Worm (Caenorhabditis elegans) whole organism, L4 larva: ENCODE data around the gene F13B6.1.

Experiments used
- D1046.2 ChIP-seq: fragments of 200-800 bp; sonication (Bioruptor generic); IDR thresholded peaks from 2 replicates; pipeline ENCODE4 v1.3.6; 2022; ENCODE audit warnings: missing genetic modification characterization, missing compliant biosample characterization
- F44E2.7 ChIP-seq: fragments of 200-800 bp; sonication (Bioruptor generic); IDR thresholded peaks from 2 replicates; pipeline ENCODE4 v2.1.2; 2022; ENCODE audit warnings: missing genetic modification characterization, missing compliant biosample characterization
- F49E8.2 ChIP-seq: sonication (generic microtip); optimal IDR thresholded peaks from 2 replicates; lab custom pipeline; 2016; ENCODE audit warnings: missing compliant biosample characterization, mild to moderate bottlenecking, missing genetic modification characterization, borderline replicate concordance
- T20F7.1 ChIP-seq: fragments of 200-800 bp; sonication (Bioruptor generic); optimal IDR thresholded peaks from 2 replicates; lab custom pipeline; 2018; ENCODE audit warnings: mild to moderate bottlenecking, missing genetic modification characterization, missing compliant biosample characterization
- Y48G9A.11 ChIP-seq: fragments of 200-800 bp; sonication (Bioruptor generic); IDR thresholded peaks from 2 replicates; pipeline ENCODE4 v1.3.6; 2022; ENCODE audit warnings: missing genetic modification reagents, missing genetic modification characterization, missing compliant biosample characterization
- Y75B8A.6 ChIP-seq: fragments of 200-800 bp; sonication (Bioruptor generic); IDR thresholded peaks from 2 replicates; pipeline ENCODE4 v1.3.6; 2022; ENCODE audit warnings: missing genetic modification reagents, missing genetic modification characterization, missing compliant biosample characterization
- aha-1 ChIP-seq: fragments of 150-350 bp; peaks from one replicate; lab custom pipeline; 2014; ENCODE audit warnings: missing biosample characterization, missing genetic modification characterization
- aly-2 ChIP-seq: sonication (generic microtip); optimal IDR thresholded peaks from 2 replicates; lab custom pipeline; 2018; ENCODE audit warnings: missing biosample characterization, missing genetic modification characterization
- arid-1 ChIP-seq: fragments of 200-800 bp; sonication (Bioruptor generic); conservative IDR thresholded peaks from 2 replicates; pipeline ENCODE4 v1.3.6; 2022; ENCODE audit warnings: missing genetic modification reagents, missing genetic modification characterization, missing compliant biosample characterization
- attf-4 ChIP-seq: sonication (generic microtip); optimal IDR thresholded peaks from 3 replicates; lab custom pipeline; 2017; ENCODE audit warnings: missing biosample characterization, missing genetic modification characterization
- ctbp-1 ChIP-seq: fragments of 200-800 bp; sonication (Bioruptor generic); IDR thresholded peaks from 2 replicates; pipeline ENCODE4 v1.3.6; 2022; ENCODE audit warnings: missing genetic modification reagents, missing genetic modification characterization, missing compliant biosample characterization
- daf-12 ChIP-seq: fragments of 150-350 bp; optimal IDR thresholded peaks from 2 replicates; lab custom pipeline; 2014; ENCODE audit warnings: missing biosample characterization, missing genetic modification reagents, missing genetic modification characterization
- daf-16 ChIP-seq, 3 experiments: sonication (generic microtip); optimal IDR thresholded peaks; 2 replicates each; lab custom pipeline; 2016 to 2017; ENCODE audit warnings: missing genetic modification characterization in 3 of 3, missing genetic modification reagents in 3 of 3, mild to moderate bottlenecking in 2 of 3, missing compliant biosample characterization in 2 of 3, missing biosample characterization in 1 of 3, moderate library complexity in 1 of 3
- dmd-6 ChIP-seq: fragments of 200-800 bp; sonication (Bioruptor generic); IDR thresholded peaks from 2 replicates; pipeline ENCODE4 v1.3.6; 2022; ENCODE audit warnings: missing genetic modification reagents, missing genetic modification characterization, missing compliant biosample characterization
- dpl-1 ChIP-seq: fragments of 150-350 bp; optimal IDR thresholded peaks from 2 replicates; lab custom pipeline; 2014; ENCODE audit warnings: missing biosample characterization, missing genetic modification reagents, missing genetic modification characterization
- duxl-1 ChIP-seq: sonication (generic microtip); optimal IDR thresholded peaks from 2 replicates; lab custom pipeline; 2016; ENCODE audit warnings: mild to moderate bottlenecking, missing genetic modification characterization, moderate library complexity, missing compliant biosample characterization; ENCODE audit not compliant: poor library complexity
- dve-1 ChIP-seq: sonication (generic microtip); optimal IDR thresholded peaks from 2 replicates; lab custom pipeline; 2017; ENCODE audit warnings: antibody characterized with exemption, mild to moderate bottlenecking, missing genetic modification characterization, missing compliant biosample characterization; ENCODE audit not compliant: insufficient read depth
- egl-27 ChIP-seq: sonication (generic microtip); optimal IDR thresholded peaks from 3 replicates; lab custom pipeline; 2017; ENCODE audit warnings: missing biosample characterization, missing genetic modification reagents, missing genetic modification characterization
- gei-8 ChIP-seq: fragments of 200-800 bp; sonication (Bioruptor generic); optimal IDR thresholded peaks from 2 replicates; lab custom pipeline; 2018; ENCODE audit warnings: mild to moderate bottlenecking, missing genetic modification characterization, missing compliant biosample characterization
- hlh-30 ChIP-seq: sonication (generic microtip); optimal IDR thresholded peaks from 2 replicates; lab custom pipeline; 2017; ENCODE audit warnings: antibody characterized with exemption, mild to moderate bottlenecking, missing genetic modification characterization, missing compliant biosample characterization; ENCODE audit not compliant: insufficient read depth
- jun-1 ChIP-seq: fragments of 150-350 bp; optimal IDR thresholded peaks from 2 replicates; lab custom pipeline; 2014; ENCODE audit warnings: missing biosample characterization, missing genetic modification reagents, missing genetic modification characterization
- lim-7 ChIP-seq: fragments of 200-800 bp; sonication (Bioruptor generic); IDR thresholded peaks from 2 replicates; pipeline ENCODE4 v1.3.6; 2022; ENCODE audit warnings: missing genetic modification characterization, missing compliant biosample characterization
- lin-15B ChIP-seq: fragments of 150-350 bp; sonication (generic microtip); optimal IDR thresholded peaks from 3 replicates; lab custom pipeline; 2014; ENCODE audit warnings: missing biosample characterization, missing genetic modification characterization
- lin-38 ChIP-seq: fragments of 200-800 bp; sonication (Bioruptor generic); IDR thresholded peaks from 2 replicates; pipeline ENCODE4 v1.3.6; 2022; ENCODE audit warnings: missing genetic modification reagents, missing genetic modification characterization, missing compliant biosample characterization
- lir-3 ChIP-seq: sonication (generic microtip); optimal IDR thresholded peaks from 2 replicates; lab custom pipeline; 2016; ENCODE audit warnings: mild to moderate bottlenecking, missing genetic modification characterization, missing compliant biosample characterization
- lsy-2 ChIP-seq, 2 experiments: fragments of 150-350 bp in 1 of 2; sonication (generic microtip) in 1 of 2; optimal IDR thresholded peaks; 2 replicates each; lab custom pipeline; 2014 to 2017; ENCODE audit warnings: missing biosample characterization in 2 of 2, missing genetic modification characterization in 2 of 2
- madf-5 ChIP-seq, 2 experiments: fragments of 200-800 bp; sonication (Bioruptor generic); IDR thresholded peaks; 2 replicates each; pipeline ENCODE4 v1.3.6; 2022; ENCODE audit warnings: missing compliant biosample characterization in 2 of 2, missing genetic modification characterization in 2 of 2
- mep-1 ChIP-seq: fragments of 150-350 bp; sonication (generic microtip); optimal IDR thresholded peaks from 3 replicates; lab custom pipeline; 2014; ENCODE audit warnings: missing biosample characterization, missing genetic modification characterization
- mes-2 ChIP-seq: sonication (generic microtip); optimal IDR thresholded peaks from 2 replicates; lab custom pipeline; 2016; ENCODE audit warnings: missing genotype, mild to moderate bottlenecking, missing genetic modification characterization, missing compliant biosample characterization; ENCODE audit not compliant: poor library complexity, severe bottlenecking
- nhr-10 ChIP-seq: fragments of 150-350 bp; optimal IDR thresholded peaks from 2 replicates; lab custom pipeline; 2014; ENCODE audit warnings: missing biosample characterization, missing genetic modification characterization
- nhr-237 ChIP-seq: sonication (generic microtip); optimal IDR thresholded peaks from 2 replicates; lab custom pipeline; 2017; ENCODE audit warnings: missing biosample characterization, missing genetic modification characterization
- nhr-25 ChIP-seq: sonication (generic microtip); optimal IDR thresholded peaks from 2 replicates; lab custom pipeline; 2017; ENCODE audit warnings: missing genetic modification characterization, mild to moderate bottlenecking, missing compliant biosample characterization, antibody characterized with exemption, moderate library complexity, borderline replicate concordance; ENCODE audit not compliant: insufficient read depth
- nhr-48 ChIP-seq: sonication (generic microtip); optimal IDR thresholded peaks from 2 replicates; lab custom pipeline; 2016; ENCODE audit warnings: mild to moderate bottlenecking, missing genetic modification characterization, missing compliant biosample characterization
- nhr-76 ChIP-seq: fragments of 150-350 bp; optimal IDR thresholded peaks from 2 replicates; lab custom pipeline; 2014; ENCODE audit warnings: missing biosample characterization, missing genetic modification characterization
- pha-4 ChIP-seq, 2 experiments: fragments of 150-350 bp in 1 of 2; fragments of 200-800 bp in 1 of 2; sonication (Bioruptor generic) in 1 of 2; IDR thresholded peaks in 1 of 2; optimal IDR thresholded peaks in 1 of 2; 2 replicates each; pipeline versions ENCODE4 v1.3.6 to Lab custom; 2014 to 2022; ENCODE audit warnings: missing genetic modification characterization in 2 of 2, missing genetic modification reagents in 2 of 2, missing biosample characterization in 1 of 2, missing compliant biosample characterization in 1 of 2
- php-3 ChIP-seq: fragments of 200-800 bp; sonication (Bioruptor generic); IDR thresholded peaks from 2 replicates; pipeline ENCODE4 v1.3.6; 2022; ENCODE audit warnings: missing genetic modification reagents, missing genetic modification characterization, missing compliant biosample characterization
- pqm-1 ChIP-seq: sonication (generic microtip); optimal IDR thresholded peaks from 2 replicates; lab custom pipeline; 2017; ENCODE audit warnings: missing biosample characterization, missing genetic modification characterization
- sdz-12 ChIP-seq: fragments of 200-800 bp; sonication (Bioruptor generic); optimal IDR thresholded peaks from 2 replicates; lab custom pipeline; 2018; ENCODE audit warnings: mild to moderate bottlenecking, missing genetic modification characterization, missing compliant biosample characterization
- snpc-1.2 ChIP-seq: fragments of 200-800 bp; sonication (Bioruptor generic); IDR thresholded peaks from 2 replicates; pipeline ENCODE4 v1.3.6; 2022; ENCODE audit warnings: missing genetic modification reagents, missing genetic modification characterization, missing compliant biosample characterization
- tag-97 ChIP-seq: fragments of 200-800 bp; sonication (Bioruptor generic); IDR thresholded peaks from 2 replicates; pipeline ENCODE4 v1.3.6; 2022; ENCODE audit warnings: missing genetic modification characterization, missing compliant biosample characterization
- unc-130 ChIP-seq: sonication (generic microtip); optimal IDR thresholded peaks from 2 replicates; lab custom pipeline; 2016; ENCODE audit warnings: missing genetic modification reagents, missing genetic modification characterization, missing compliant biosample characterization
- vab-7 ChIP-seq: fragments of 200-800 bp; sonication (Bioruptor generic); IDR thresholded peaks from 2 replicates; pipeline ENCODE4 v1.3.6; 2022; ENCODE audit warnings: missing genetic modification reagents, missing genetic modification characterization, missing compliant biosample characterization
- zfp-3 ChIP-seq: fragments of 200-800 bp; sonication (Bioruptor generic); conservative IDR thresholded peaks from 2 replicates; pipeline ENCODE4 v1.3.6; 2022; ENCODE audit warnings: missing genetic modification reagents, missing genetic modification characterization, missing compliant biosample characterization

F13B6.1 gene

DNA sequence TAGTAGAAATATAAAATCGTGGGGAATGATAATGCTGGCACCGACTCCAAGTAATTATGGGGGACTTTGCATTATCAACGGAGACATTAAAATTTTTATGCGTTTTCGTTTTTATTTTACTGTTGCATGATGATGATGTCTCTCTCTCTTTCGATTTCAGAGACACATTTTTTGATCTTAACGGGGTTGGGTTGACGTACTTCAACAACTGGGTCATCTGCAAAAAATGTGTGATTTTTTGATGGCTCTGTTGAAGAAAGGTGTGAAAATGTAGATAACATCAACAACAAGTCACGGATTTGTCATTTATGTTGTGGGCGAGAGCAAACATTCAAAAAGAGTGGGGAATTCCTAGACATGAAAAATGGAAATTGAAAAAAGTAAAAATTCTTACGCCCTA lies 45.0 kb downstream of the F13B6.1 start, which contains the start of gene F55G1.15:
F55G1.15 (minus strand) TSS at position 101 of the 400 bp plus-strand sequence.
- TF ChIP-seq nhr-10, result no peak
- no peak for TF ChIP-seq nhr-76 (tag; lab: Kevin White, UChicago)
- TF ChIP-seq dve-1, result peak; percentile 8
- peak; percentile 74 for TF ChIP-seq php-3 (GFP tag; lab: Robert Waterston, UW)
- no peak for TF ChIP-seq jun-1
- peak; percentile 39; the same call in 1 of the 2 replicates for TF ChIP-seq dmd-6 (GFP tag; lab: Robert Waterston, UW)
- TF ChIP-seq hlh-30, result no peak
- no peak for TF ChIP-seq gei-8 (GFP tag; lab: Kevin White, UChicago)
- TF ChIP-seq daf-16 (GFP tag; optimal IDR thresholded peaks at IDR 0.05; lab: Kevin White, UChicago), result no peak
- TF ChIP-seq daf-16 (tag; optimal IDR thresholded peaks at IDR 0.05; lab: Kevin White, UChicago), result peak; percentile 20
- TF ChIP-seq mes-2 (tag; lab: Kevin White, UChicago), result no peak
- no peak for TF ChIP-seq ctbp-1 (GFP tag; lab: Robert Waterston, UW)
- no peak for TF ChIP-seq attf-4 (tag; lab: Kevin White, UChicago)
- TF ChIP-seq Y75B8A.6 (GFP tag; lab: Robert Waterston, UW), result no peak
- TF ChIP-seq pqm-1 (tag; lab: Kevin White, UChicago), result peak; percentile 1
- no peak for TF ChIP-seq pha-4 (GFP tag; IDR thresholded peaks at IDR 0.05; lab: Robert Waterston, UW)
- no peak for TF ChIP-seq pha-4 (tag; optimal IDR thresholded peaks at IDR 0.05; lab: Kevin White, UChicago)
- TF ChIP-seq nhr-237, result no peak
- TF ChIP-seq, all 104 proteins: peak for 5

DNA sequence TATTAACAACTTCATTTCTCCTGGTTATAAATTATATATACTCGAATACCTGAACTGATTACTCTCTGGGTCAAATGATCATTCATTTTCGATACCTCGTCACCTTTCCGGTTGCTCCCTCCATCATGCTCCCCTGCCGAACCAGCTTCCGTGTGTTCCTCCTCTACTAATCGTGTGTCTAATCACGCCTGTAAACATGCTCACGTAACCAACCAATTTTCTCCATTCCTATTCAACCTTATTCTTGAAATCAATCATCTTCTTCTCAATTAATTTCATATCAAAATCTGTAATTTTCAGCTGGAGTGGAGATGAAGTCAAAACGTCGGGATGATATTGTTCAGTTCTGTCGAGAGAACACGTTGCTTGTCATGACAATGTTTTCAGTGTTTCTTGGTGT lies 47.0 kb downstream of the F13B6.1 start, which contains the start of gene glt-6:
glt-6 (plus strand) TSS at position 301 of the 400 bp plus-strand sequence.
- TF ChIP-seq Y48G9A.11 (GFP tag; lab: Robert Waterston, UW), result no peak
- no peak for TF ChIP-seq Y75B8A.6 (GFP tag; lab: Robert Waterston, UW)
- TF ChIP-seq dpl-1 (GFP tag; lab: Kevin White, UChicago), result no peak
- no peak for TF ChIP-seq zfp-3 (GFP tag; lab: Robert Waterston, UW)
- TF ChIP-seq D1046.2 (GFP tag; lab: Robert Waterston, UW), result no peak
- TF ChIP-seq sdz-12 (GFP tag; lab: Kevin White, UChicago), result no peak

DNA sequence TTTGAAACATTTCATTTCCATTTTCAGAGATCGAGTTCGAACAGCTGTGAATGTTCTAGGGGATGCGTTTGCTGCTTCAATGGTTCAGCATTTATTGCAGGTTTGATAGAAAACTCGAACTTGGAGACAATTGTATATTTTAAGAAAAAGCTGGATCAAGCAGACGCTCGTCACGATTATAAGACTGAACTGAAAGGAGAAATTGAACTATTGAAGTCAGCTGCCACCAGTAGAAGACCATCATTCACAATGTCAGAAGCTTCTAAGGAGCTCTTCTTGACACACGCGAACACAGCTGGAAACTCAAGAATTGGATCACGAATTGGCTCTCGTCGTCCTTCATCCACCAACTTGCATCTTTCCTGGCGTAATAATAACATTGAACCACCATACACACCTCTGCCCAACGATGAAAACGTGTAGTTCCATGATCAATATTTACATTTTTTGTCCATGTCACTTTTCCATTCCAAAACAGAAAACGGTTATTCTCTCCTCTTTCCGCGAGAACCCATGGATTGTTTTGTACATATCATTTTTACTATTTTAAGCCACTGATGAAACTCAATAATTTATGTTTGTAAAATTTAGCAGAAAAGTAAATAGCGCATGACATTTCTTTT lies 49.7 kb downstream of the F13B6.1 start:
- peak in 1 of 2 experiments; percentile 10 for TF ChIP-seq daf-16 (GFP tag; optimal IDR thresholded peaks at IDR 0.05; lab: Kevin White, UChicago)
- peak; percentile 52 for TF ChIP-seq daf-16 (tag; optimal IDR thresholded peaks at IDR 0.05; lab: Kevin White, UChicago)
- TF ChIP-seq madf-5 (GFP tag; IDR thresholded peaks at IDR 0.05; lab: Robert Waterston, UW), result no peak
- no peak for TF ChIP-seq egl-27 (tag; lab: Kevin White, UChicago)
- TF ChIP-seq lir-3 (tag; lab: Kevin White, UChicago), result no peak
- peak; percentile 12 for TF ChIP-seq duxl-1 (tag; lab: Kevin White, UChicago)
- no peak for TF ChIP-seq F44E2.7 (GFP tag; lab: Robert Waterston, UW)
- peak; percentile 53 for TF ChIP-seq lin-38
- TF ChIP-seq dve-1, result peak; percentile 46
- TF ChIP-seq nhr-48 (tag; lab: Kevin White, UChicago), result peak; percentile 1
- TF ChIP-seq lin-15B (tag; lab: Kevin White, UChicago), result no peak
- peak; percentile 61 for TF ChIP-seq mep-1 (tag; lab: Kevin White, UChicago)
- peak; percentile 31 for TF ChIP-seq unc-130 (GFP tag; lab: Kevin White, UChicago)
- TF ChIP-seq vab-7 (GFP tag; lab: Robert Waterston, UW), result no peak
- TF ChIP-seq lim-7, result no peak
- TF ChIP-seq aha-1 (tag; lab: Kevin White, UChicago), result peak; percentile 93
- TF ChIP-seq Y48G9A.11 (GFP tag; lab: Robert Waterston, UW), result peak; percentile 13; the same call in 1 of the 2 replicates
- TF ChIP-seq F49E8.2 (tag; lab: Kevin White, UChicago), result peak; percentile 45
- no peak for TF ChIP-seq daf-12 (tag; lab: Kevin White, UChicago)
- TF ChIP-seq tag-97 (GFP tag; lab: Robert Waterston, UW), result no peak
- peak; percentile 71 for TF ChIP-seq snpc-1.2 (GFP tag; lab: Robert Waterston, UW)
- peak; percentile 71 for TF ChIP-seq T20F7.1 (GFP tag; lab: Kevin White, UChicago)
- TF ChIP-seq jun-1, result no peak
- TF ChIP-seq arid-1 (GFP tag; lab: Robert Waterston, UW), result peak; percentile 50; the same call in 1 of the 2 replicates
- TF ChIP-seq dmd-6 (GFP tag; lab: Robert Waterston, UW), result peak; percentile 40
- TF ChIP-seq zfp-3 (GFP tag; lab: Robert Waterston, UW), result peak; percentile 73; the same call in 1 of the 2 replicates
- TF ChIP-seq nhr-25 (tag; lab: Kevin White, UChicago), result peak; percentile 34
- TF ChIP-seq pha-4 (GFP tag; IDR thresholded peaks at IDR 0.05; lab: Robert Waterston, UW), result peak; percentile 55
- no peak for TF ChIP-seq pha-4 (tag; optimal IDR thresholded peaks at IDR 0.05; lab: Kevin White, UChicago)
- TF ChIP-seq lsy-2 (tag; optimal IDR thresholded peaks at IDR 0.05; lab: Kevin White, UChicago), result peak in 1 of 2 experiments; percentile 32
- no peak for TF ChIP-seq aly-2 (tag; lab: Kevin White, UChicago)
